Worm (Caenorhabditis elegans): ENCODE measurements around the gene C14E2.1.

- TF ChIP-seq hmg-4 (GFP tag; optimal IDR thresholded peaks at IDR 0.05), result no peak
- TF ChIP-seq ama-1 (optimal IDR thresholded peaks at IDR 0.05), result no peak
- TF ChIP-seq tbx-11 (GFP tag; IDR thresholded peaks at IDR 0.05), result no peak
- no peak for TF ChIP-seq flt-1 (GFP tag; IDR thresholded peaks at IDR 0.05)
- TF ChIP-seq pes-1 (GFP tag; IDR thresholded peaks at IDR 0.05), result no peak
Observed at ce11 chrX:1864946-1865345, 38.7 kb downstream of the C14E2.1 start, which contains the start of gene tbx-41.

Measured in whole organism, early embryonic.